Fruit fly (Drosophila melanogaster) whole organism, embryonic: Measurements from ENCODE around the gene CG16865.

Experiments
- Bdp1 ChIP-seq: fragments of 200-800 bp; sonication (Bioruptor generic); optimal IDR thresholded peaks from 3 replicates; lab custom pipeline; 2016; ENCODE audit warnings: missing biosample characterization, missing genetic modification characterization
- Bgb ChIP-seq: fragments of 200-800 bp; sonication (Bioruptor generic); IDR thresholded peaks from 2 replicates; pipeline ENCODE4 v1.3.6; 2022; ENCODE audit warnings: missing biosample characterization, missing genetic modification characterization; ENCODE audit not compliant: partially characterized antibody
- BtbVII ChIP-seq: fragments of 200-800 bp; sonication (Bioruptor generic); optimal IDR thresholded peaks from 3 replicates; lab custom pipeline; 2017; ENCODE audit warnings: missing biosample characterization, mild to moderate bottlenecking, missing genetic modification characterization
- CG10431 ChIP-seq: fragments of 200-800 bp; sonication (Bioruptor generic); optimal IDR thresholded peaks from 3 replicates; lab custom pipeline; 2018; ENCODE audit warnings: missing biosample characterization, mild to moderate bottlenecking, missing genetic modification characterization
- CG10462 ChIP-seq: fragments of 200-800 bp; sonication (Bioruptor generic); optimal IDR thresholded peaks from 2 replicates; lab custom pipeline; 2016; ENCODE audit warnings: missing biosample characterization, missing genetic modification characterization
- CG12236 ChIP-seq: fragments of 200-800 bp; sonication (Bioruptor generic); optimal IDR thresholded peaks from 2 replicates; lab custom pipeline; 2016; ENCODE audit warnings: missing biosample characterization, missing genetic modification characterization
- CG13296 ChIP-seq: fragments of 200-800 bp; sonication (Bioruptor generic); optimal IDR thresholded peaks from 3 replicates; lab custom pipeline; 2018; ENCODE audit warnings: missing biosample characterization, mild to moderate bottlenecking, missing genetic modification characterization
- CG15011 ChIP-seq: fragments of 200-800 bp; sonication (Bioruptor generic); optimal IDR thresholded peaks from 3 replicates; lab custom pipeline; 2018; ENCODE audit warnings: missing biosample characterization, mild to moderate bottlenecking, missing genetic modification characterization
- CG15269 ChIP-seq: fragments of 200-800 bp; sonication (Bioruptor generic); optimal IDR thresholded peaks from 2 replicates; lab custom pipeline; 2018; ENCODE audit warnings: missing biosample characterization, mild to moderate bottlenecking, missing genetic modification characterization, moderate library complexity
- CG16779 ChIP-seq: fragments of 200-800 bp; sonication (Bioruptor generic); IDR thresholded peaks from 2 replicates; pipeline ENCODE4 v1.3.6; 2022; ENCODE audit warnings: missing biosample characterization, missing genetic modification characterization
- CG17385 ChIP-seq: fragments of 200-800 bp; sonication (Bioruptor generic); optimal IDR thresholded peaks from 3 replicates; lab custom pipeline; 2018; ENCODE audit warnings: missing biosample characterization, mild to moderate bottlenecking, missing genetic modification characterization
- CG4282 ChIP-seq: fragments of 200-800 bp; sonication (Bioruptor generic); optimal IDR thresholded peaks from 2 replicates; lab custom pipeline; 2016; ENCODE audit warnings: missing biosample characterization, missing genetic modification characterization
- CG6689 ChIP-seq: fragments of 200-800 bp; sonication (Bioruptor generic); IDR thresholded peaks from 2 replicates; pipeline ENCODE4 v1.3.6; 2022; ENCODE audit warnings: missing biosample characterization, missing genetic modification characterization
- CG7271 ChIP-seq: fragments of 200-800 bp; sonication (Bioruptor generic); optimal IDR thresholded peaks from 2 replicates; lab custom pipeline; 2018; ENCODE audit warnings: missing biosample characterization, mild to moderate bottlenecking, missing genetic modification characterization, moderate library complexity
- CG7372 ChIP-seq: fragments of 200-800 bp; sonication (Bioruptor generic); IDR thresholded peaks from 2 replicates; pipeline ENCODE4 v1.3.6; 2022; ENCODE audit warnings: missing biosample characterization, missing genetic modification characterization
- CG7745 ChIP-seq: fragments of 200-800 bp; sonication (Bioruptor generic); optimal IDR thresholded peaks from 2 replicates; lab custom pipeline; 2018; ENCODE audit warnings: missing biosample characterization, mild to moderate bottlenecking, missing genetic modification characterization, moderate library complexity
- CG8089 ChIP-seq: fragments of 200-800 bp; sonication (Bioruptor generic); optimal IDR thresholded peaks from 3 replicates; lab custom pipeline; 2016; ENCODE audit warnings: missing biosample characterization, missing genetic modification characterization
- CG8388 ChIP-seq: fragments of 200-800 bp; sonication (Bioruptor generic); optimal IDR thresholded peaks from 2 replicates; lab custom pipeline; 2019; ENCODE audit warnings: missing biosample characterization, mild to moderate bottlenecking, missing genetic modification characterization, moderate library complexity
- CG9797 ChIP-seq: fragments of 200-800 bp; sonication (Bioruptor generic); optimal IDR thresholded peaks from 3 replicates; lab custom pipeline; 2018; ENCODE audit warnings: missing biosample characterization, mild to moderate bottlenecking, missing genetic modification characterization
- CG9876 ChIP-seq: fragments of 200-800 bp; sonication (Bioruptor generic); optimal IDR thresholded peaks from 2 replicates; lab custom pipeline; 2016; ENCODE audit warnings: missing biosample characterization, missing genetic modification characterization
- Chrac-16 ChIP-seq: fragments of 200-800 bp; sonication (Bioruptor generic); optimal IDR thresholded peaks from 3 replicates; lab custom pipeline; 2016; ENCODE audit warnings: missing biosample characterization, missing genetic modification characterization
- Dip2 ChIP-seq: fragments of 200-800 bp; sonication (Bioruptor generic); IDR thresholded peaks from 2 replicates; pipeline ENCODE4 v1.3.6; 2022; ENCODE audit warnings: missing biosample characterization, missing genetic modification characterization
- Drgx ChIP-seq: fragments of 200-800 bp; sonication (Bioruptor generic); IDR thresholded peaks from 2 replicates; pipeline ENCODE4 v1.3.6; 2022; ENCODE audit warnings: missing biosample characterization, missing genetic modification characterization
- Elba2 ChIP-seq: fragments of 200-800 bp; sonication (Bioruptor generic); optimal IDR thresholded peaks from 3 replicates; lab custom pipeline; 2016; ENCODE audit warnings: missing biosample characterization, missing genetic modification characterization
- GATAe ChIP-seq: fragments of 200-800 bp; sonication (Bioruptor generic); conservative IDR thresholded peaks from 2 replicates; pipeline ENCODE4 v1.3.6; 2022; ENCODE audit warnings: missing biosample characterization, missing genetic modification characterization
- HLH4C ChIP-seq: fragments of 200-800 bp; sonication (Bioruptor generic); IDR thresholded peaks from 3 replicates; pipeline ENCODE4 v1.3.6; 2022; ENCODE audit warnings: missing biosample characterization, missing genetic modification characterization; ENCODE audit not compliant: partially characterized antibody
- HLH54F ChIP-seq: fragments of 200-800 bp; sonication (Bioruptor generic); optimal IDR thresholded peaks from 3 replicates; lab custom pipeline; 2016; ENCODE audit warnings: missing biosample characterization, missing genetic modification characterization
- MESR4 ChIP-seq: fragments of 200-800 bp; sonication (Bioruptor generic); optimal IDR thresholded peaks from 2 replicates; lab custom pipeline; 2018; ENCODE audit warnings: missing biosample characterization, mild to moderate bottlenecking, missing genetic modification characterization, moderate library complexity
- Mrtf ChIP-seq: fragments of 200-800 bp; sonication (Bioruptor generic); IDR thresholded peaks from 3 replicates; pipeline ENCODE4 v1.3.6; 2022; ENCODE audit warnings: missing biosample characterization, missing genetic modification characterization
- Nf-YB ChIP-seq: fragments of 200-800 bp; sonication (Bioruptor generic); optimal IDR thresholded peaks from 3 replicates; lab custom pipeline; 2019; ENCODE audit warnings: missing biosample characterization, mild to moderate bottlenecking, missing genetic modification characterization, moderate library complexity
- Pdp1 ChIP-seq, 2 experiments: fragments of 200-800 bp; sonication (Bioruptor generic); optimal IDR thresholded peaks; 3 replicates each; lab custom pipeline; 2016; ENCODE audit warnings: missing biosample characterization in 2 of 2, missing genetic modification characterization in 2 of 2, mild to moderate bottlenecking in 1 of 2, moderate library complexity in 1 of 2
- Tbp ChIP-seq: fragments of >200 bp; optimal IDR thresholded peaks from 2 replicates; lab custom pipeline; 2018; ENCODE audit warnings: missing biosample characterization, missing genetic modification characterization
- ac ChIP-seq: fragments of 200-800 bp; sonication (Bioruptor generic); optimal IDR thresholded peaks from 3 replicates; lab custom pipeline; 2017; ENCODE audit warnings: missing biosample characterization, mild to moderate bottlenecking, missing genetic modification characterization
- bbx ChIP-seq: fragments of 200-800 bp; sonication (Bioruptor generic); IDR thresholded peaks from 2 replicates; pipeline ENCODE4 v1.3.6; 2022; ENCODE audit warnings: missing biosample characterization, missing genetic modification characterization; ENCODE audit not compliant: partially characterized antibody
- cato ChIP-seq: fragments of 200-800 bp; sonication (Bioruptor generic); optimal IDR thresholded peaks from 2 replicates; lab custom pipeline; 2016; ENCODE audit warnings: missing biosample characterization, missing genetic modification characterization, borderline replicate concordance
- chif ChIP-seq, 2 experiments: fragments of 200-800 bp; sonication (Bioruptor generic); optimal IDR thresholded peaks; 3 replicates each; lab custom pipeline; 2016; ENCODE audit warnings: missing biosample characterization in 2 of 2, missing genetic modification characterization in 2 of 2
- croc ChIP-seq: fragments of 200-800 bp; sonication (Bioruptor generic); conservative IDR thresholded peaks from 3 replicates; pipeline ENCODE4 v1.3.6; 2022; ENCODE audit warnings: missing biosample characterization, missing genetic modification characterization
- crp ChIP-seq, 2 experiments: fragments of 200-800 bp; sonication (Bioruptor generic); optimal IDR thresholded peaks; 2 replicates in 1 of 2; 3 replicates in 1 of 2; lab custom pipeline; 2017; ENCODE audit warnings: missing biosample characterization in 2 of 2, missing genetic modification characterization in 2 of 2, mild to moderate bottlenecking in 1 of 2, moderate library complexity in 1 of 2
- dysf ChIP-seq: fragments of 200-800 bp; sonication (Bioruptor generic); IDR thresholded peaks from 3 replicates; pipeline ENCODE4 v1.3.6; 2022; ENCODE audit warnings: missing biosample characterization, missing genetic modification characterization
- en ChIP-seq: fragments of 200-800 bp; sonication (Bioruptor generic); optimal IDR thresholded peaks from 2 replicates; lab custom pipeline; 2016; ENCODE audit warnings: missing biosample characterization, missing genetic modification characterization
- fd102C ChIP-seq: fragments of 200-800 bp; sonication (Bioruptor generic); optimal IDR thresholded peaks from 2 replicates; lab custom pipeline; 2018; ENCODE audit warnings: missing biosample characterization, mild to moderate bottlenecking, missing genetic modification characterization, moderate library complexity
- maf-S ChIP-seq: fragments of 200-800 bp; sonication (Bioruptor generic); optimal IDR thresholded peaks from 2 replicates; lab custom pipeline; 2016; ENCODE audit warnings: missing biosample characterization, missing genetic modification characterization
- nerfin-1 ChIP-seq: fragments of 200-800 bp; sonication (Bioruptor generic); optimal IDR thresholded peaks from 3 replicates; lab custom pipeline; 2019; ENCODE audit warnings: missing biosample characterization, mild to moderate bottlenecking, missing genetic modification characterization, moderate library complexity
- nmo ChIP-seq: fragments of 200-800 bp; sonication (Bioruptor generic); optimal IDR thresholded peaks from 2 replicates; lab custom pipeline; 2018; ENCODE audit warnings: missing biosample characterization, mild to moderate bottlenecking, missing genetic modification characterization, moderate library complexity
- nom ChIP-seq: fragments of 200-800 bp; sonication (Bioruptor generic); optimal IDR thresholded peaks from 2 replicates; lab custom pipeline; 2017; ENCODE audit warnings: missing biosample characterization, missing genetic modification characterization, mild to moderate bottlenecking, moderate library complexity, missing genetic modification reagents
- peb ChIP-seq: fragments of 200-800 bp; sonication (Bioruptor generic); IDR thresholded peaks from 2 replicates; pipeline ENCODE4 v1.3.6; 2022; ENCODE audit warnings: missing biosample characterization, missing genetic modification characterization
- phol ChIP-seq: fragments of 200-800 bp; sonication (Bioruptor generic); optimal IDR thresholded peaks from 3 replicates; lab custom pipeline; 2018; ENCODE audit warnings: missing biosample characterization, mild to moderate bottlenecking, missing genetic modification characterization, moderate library complexity
- rib ChIP-seq: fragments of 200-800 bp; sonication (Bioruptor generic); IDR thresholded peaks from 2 replicates; pipeline ENCODE4 v1.3.6; 2022; ENCODE audit warnings: missing biosample characterization, missing genetic modification characterization
- sd ChIP-seq: fragments of 200-800 bp; sonication (Bioruptor generic); optimal IDR thresholded peaks from 3 replicates; lab custom pipeline; 2018; ENCODE audit warnings: missing biosample characterization, mild to moderate bottlenecking, missing genetic modification characterization, moderate library complexity
- so ChIP-seq: fragments of 200-800 bp; sonication (Bioruptor generic); IDR thresholded peaks from 3 replicates; pipeline ENCODE4 v1.3.6; 2022; ENCODE audit warnings: missing biosample characterization, missing genetic modification characterization
- sug ChIP-seq: fragments of 200-800 bp; optimal IDR thresholded peaks from 2 replicates; lab custom pipeline; 2019; ENCODE audit warnings: missing biosample characterization, mild to moderate bottlenecking, missing genetic modification characterization, moderate library complexity

The CG16865 gene

DNA sequence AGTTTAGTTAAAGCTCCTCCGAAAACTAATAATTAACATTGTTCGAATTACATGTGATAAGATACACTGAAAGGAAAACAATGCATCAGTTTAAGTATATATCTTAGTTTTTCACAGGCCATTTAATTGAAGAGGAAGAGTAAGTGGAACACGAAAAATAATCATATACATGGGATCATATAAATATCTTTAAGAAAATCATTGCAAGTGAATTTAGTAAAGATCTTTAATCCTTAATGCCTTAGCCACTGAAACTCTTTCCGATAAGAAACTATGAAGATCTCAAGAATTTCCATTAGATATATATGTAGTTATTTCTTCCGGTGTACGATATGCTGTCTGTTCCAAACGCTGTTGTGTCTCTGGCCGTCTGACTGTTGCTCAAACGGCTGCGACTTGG, 32.7 kb upstream of the CG16865 start (continued):
- TF ChIP-seq cato (GFP tag; lab: Kevin White, UChicago) (no peak), chif (GFP tag; optimal IDR thresholded peaks at IDR 0.05; lab: Kevin White, UChicago) (peak; percentile 33 to 44), Pdp1 (GFP tag; optimal IDR thresholded peaks at IDR 0.05; lab: Kevin White, UChicago) (peak; percentile 39 to 54), croc (GFP tag; lab: Robert Waterston, UW) (no peak; the same call in 2 of the 3 replicates), peb (no peak), so (no peak), CG17385 (GFP tag; lab: Kevin White, UChicago) (peak; percentile 75), CG15269 (tag; lab: Kevin White, UChicago) (peak; percentile 77), Dip2 (no peak), Tbp (GFP tag; lab: Kevin White, UChicago) (no peak), HLH54F (GFP tag; lab: Kevin White, UChicago) (peak; percentile 35), CG9876 (no peak), sug (tag; lab: Kevin White, UChicago) (no peak), MESR4 (no peak), CG7372 (peak; percentile 12; the same call in 1 of the 2 replicates), sd (tag; lab: Kevin White, UChicago) (no peak), CG7745 (tag; lab: Kevin White, UChicago) (no peak), Nf-YB (peak; percentile 61), CG7271 (tag; lab: Kevin White, UChicago) (no peak), CG4282 (GFP tag; lab: Kevin White, UChicago) (no peak), nerfin-1 (no peak), fd102C (GFP tag; lab: Kevin White, UChicago) (no peak), dysf (GFP tag; lab: Robert Waterston, UW) (peak; percentile 74), crp (GFP tag; optimal IDR thresholded peaks at IDR 0.05; lab: Kevin White, UChicago) (no peak), CG16779 (no peak), maf-S (GFP tag; lab: Kevin White, UChicago) (no peak), nmo (GFP tag; lab: Kevin White, UChicago) (peak; percentile 84), CG9797 (GFP tag; lab: Kevin White, UChicago) (no peak), CG13296 (GFP tag; lab: Kevin White, UChicago) (peak; percentile 18), bbx (GFP tag; lab: Robert Waterston, UW) (no peak), CG8089 (GFP tag; lab: Kevin White, UChicago) (no peak), Elba2 (no peak), CG12236 (GFP tag; lab: Kevin White, UChicago) (peak; percentile 13), GATAe (GFP tag; lab: Robert Waterston, UW) (no peak), nom (GFP tag; lab: Kevin White, UChicago) (no peak), phol (tag; lab: Kevin White, UChicago) (peak; percentile 43), HLH4C (GFP tag; lab: Robert Waterston, UW) (no peak), CG15011 (peak; percentile 4), Chrac-16 (GFP tag; lab: Kevin White, UChicago) (peak; percentile 11), Mrtf (GFP tag; lab: Robert Waterston, UW) (0 out of 3 replicates have a peak, but pooled peaks have one; percentile 34), Bdp1 (GFP tag; lab: Kevin White, UChicago) (no peak), ac (GFP tag; lab: Kevin White, UChicago) (no peak), rib (no peak), BtbVII (no peak), Bgb (no peak), CG10431 (GFP tag; lab: Kevin White, UChicago) (peak; percentile 30), Drgx (GFP tag; lab: Robert Waterston, UW) (peak; percentile 76), CG10462 (no peak), CG6689 (GFP tag; lab: Robert Waterston, UW) (0 out of 2 replicates have a peak, but pooled peaks have one; percentile 26), CG8388 (GFP tag; lab: Kevin White, UChicago) (peak; percentile 60), en (GFP tag; lab: Kevin White, UChicago) (no peak)
